Worm (Caenorhabditis elegans) whole organism, mixed stage, embryonic: Measurements from ENCODE around the gene rbf-1.
A peak's percentile ranks its signal among the peaks of the same experiment; 100 is the strongest.

Experiments
- M03D4.4 ChIP-seq: sonication (generic microtip); optimal IDR thresholded peaks from 2 replicates; lab custom pipeline; 2017; ENCODE audit warnings: mild to moderate bottlenecking, missing genetic modification characterization, missing compliant biosample characterization
- bed-3 ChIP-seq: fragments of 200-800 bp; sonication (Bioruptor generic); optimal IDR thresholded peaks from 3 replicates; lab custom pipeline; 2018; ENCODE audit warnings: mild to moderate bottlenecking, missing genetic modification characterization, moderate library complexity, missing compliant biosample characterization
- blmp-1 ChIP-seq: fragments of 150-350 bp; optimal IDR thresholded peaks from 2 replicates; lab custom pipeline; 2014; ENCODE audit warnings: missing biosample characterization, missing genetic modification characterization
- ceh-39 ChIP-seq: fragments of 150-350 bp; optimal IDR thresholded peaks from 2 replicates; lab custom pipeline; 2014; ENCODE audit warnings: missing biosample characterization, missing genetic modification characterization
- ceh-43 ChIP-seq: fragments of 200-800 bp; sonication (Bioruptor generic); optimal IDR thresholded peaks from 2 replicates; lab custom pipeline; 2018; ENCODE audit warnings: mild to moderate bottlenecking, missing genetic modification characterization, moderate library complexity, missing compliant biosample characterization
- ceh-83 ChIP-seq: fragments of 200-800 bp; sonication (Bioruptor generic); optimal IDR thresholded peaks from 2 replicates; lab custom pipeline; 2018; ENCODE audit warnings: mild to moderate bottlenecking, missing genetic modification characterization, missing compliant biosample characterization
- ces-1 ChIP-seq: fragments of 150-350 bp; optimal IDR thresholded peaks from 2 replicates; lab custom pipeline; 2014; ENCODE audit warnings: missing biosample characterization, missing genetic modification reagents, missing genetic modification characterization
- drap-1 ChIP-seq: fragments of 200-800 bp; sonication (Bioruptor generic); optimal IDR thresholded peaks from 3 replicates; lab custom pipeline; 2018; ENCODE audit warnings: mild to moderate bottlenecking, missing genetic modification characterization, missing compliant biosample characterization
- elt-1 ChIP-seq: sonication (generic microtip); optimal IDR thresholded peaks from 2 replicates; lab custom pipeline; 2017; ENCODE audit warnings: missing genetic modification characterization, mild to moderate bottlenecking, missing compliant biosample characterization, antibody characterized with exemption, moderate library complexity, borderline replicate concordance; ENCODE audit not compliant: insufficient read depth
- elt-3 ChIP-seq: fragments of 150-350 bp; optimal IDR thresholded peaks from 2 replicates; lab custom pipeline; 2014; ENCODE audit warnings: missing biosample characterization, missing genetic modification characterization
- ham-2 ChIP-seq: fragments of 200-800 bp; sonication (Bioruptor generic); optimal IDR thresholded peaks from 2 replicates; lab custom pipeline; 2018; ENCODE audit warnings: mild to moderate bottlenecking, missing genetic modification characterization, missing compliant biosample characterization
- hlh-1 ChIP-seq: fragments of 150-350 bp; optimal IDR thresholded peaks from 2 replicates; lab custom pipeline; 2014; ENCODE audit warnings: missing biosample characterization, missing genetic modification reagents, missing genetic modification characterization
- lin-13 ChIP-seq: fragments of 150-350 bp; optimal IDR thresholded peaks from 2 replicates; lab custom pipeline; 2014; ENCODE audit warnings: missing biosample characterization, missing genetic modification characterization
- lin-32 ChIP-seq: fragments of 200-800 bp; sonication (Bioruptor generic); optimal IDR thresholded peaks from 2 replicates; lab custom pipeline; 2018; ENCODE audit warnings: mild to moderate bottlenecking, missing genetic modification characterization, missing compliant biosample characterization
- lsy-2 ChIP-seq: fragments of 150-350 bp; optimal IDR thresholded peaks from 2 replicates; lab custom pipeline; 2014; ENCODE audit warnings: missing biosample characterization, missing genetic modification characterization
- mab-5 ChIP-seq: fragments of 150-350 bp; optimal IDR thresholded peaks from 2 replicates; lab custom pipeline; 2014; ENCODE audit warnings: missing biosample characterization, missing genetic modification characterization
- mep-1 ChIP-seq: fragments of 150-350 bp; optimal IDR thresholded peaks from 2 replicates; lab custom pipeline; 2017; ENCODE audit warnings: missing biosample characterization, missing genetic modification reagents, missing genetic modification characterization, inconsistent platforms
- mls-2 ChIP-seq: sonication (generic microtip); optimal IDR thresholded peaks from 2 replicates; lab custom pipeline; 2016; ENCODE audit warnings: mild to moderate bottlenecking, missing genetic modification characterization, moderate library complexity, missing compliant biosample characterization
- nhr-12 ChIP-seq: fragments of 150-350 bp; optimal IDR thresholded peaks from 2 replicates; lab custom pipeline; 2014; ENCODE audit warnings: missing biosample characterization, missing genetic modification characterization
- nhr-2 ChIP-seq: fragments of 150-350 bp; optimal IDR thresholded peaks from 2 replicates; lab custom pipeline; 2014; ENCODE audit warnings: missing biosample characterization, missing genetic modification characterization
- nhr-237 ChIP-seq: fragments of 150-350 bp; optimal IDR thresholded peaks from 2 replicates; lab custom pipeline; 2014; ENCODE audit warnings: missing biosample characterization, missing genetic modification characterization
- nhr-28 ChIP-seq: fragments of 150-350 bp; optimal IDR thresholded peaks from 2 replicates; lab custom pipeline; 2014; ENCODE audit warnings: missing biosample characterization, missing genetic modification characterization
- pha-4 ChIP-seq: fragments of 150-350 bp; optimal IDR thresholded peaks from 2 replicates; lab custom pipeline; 2018; ENCODE audit warnings: missing biosample characterization, missing genetic modification reagents, missing genetic modification characterization
- sem-2 ChIP-seq: fragments of 200-800 bp; sonication (Bioruptor generic); optimal IDR thresholded peaks from 2 replicates; lab custom pipeline; 2018; ENCODE audit warnings: mild to moderate bottlenecking, missing genetic modification characterization, missing compliant biosample characterization
- tbx-8 ChIP-seq: fragments of 200-800 bp; sonication (Bioruptor generic); optimal IDR thresholded peaks from 2 replicates; lab custom pipeline; 2018; ENCODE audit warnings: mild to moderate bottlenecking, missing genetic modification characterization, moderate library complexity, missing compliant biosample characterization
- unc-39 ChIP-seq: fragments of 150-350 bp; optimal IDR thresholded peaks from 2 replicates; lab custom pipeline; 2014; ENCODE audit warnings: missing biosample characterization, missing genetic modification characterization
- unc-62 ChIP-seq: fragments of 150-350 bp; optimal IDR thresholded peaks from 2 replicates; lab custom pipeline; 2014; ENCODE audit warnings: missing biosample characterization, missing genetic modification reagents, missing genetic modification characterization
- ztf-11 ChIP-seq: fragments of 150-350 bp; optimal IDR thresholded peaks from 2 replicates; lab custom pipeline; 2014; ENCODE audit warnings: missing biosample characterization, missing genetic modification characterization

The rbf-1 gene

DNA sequence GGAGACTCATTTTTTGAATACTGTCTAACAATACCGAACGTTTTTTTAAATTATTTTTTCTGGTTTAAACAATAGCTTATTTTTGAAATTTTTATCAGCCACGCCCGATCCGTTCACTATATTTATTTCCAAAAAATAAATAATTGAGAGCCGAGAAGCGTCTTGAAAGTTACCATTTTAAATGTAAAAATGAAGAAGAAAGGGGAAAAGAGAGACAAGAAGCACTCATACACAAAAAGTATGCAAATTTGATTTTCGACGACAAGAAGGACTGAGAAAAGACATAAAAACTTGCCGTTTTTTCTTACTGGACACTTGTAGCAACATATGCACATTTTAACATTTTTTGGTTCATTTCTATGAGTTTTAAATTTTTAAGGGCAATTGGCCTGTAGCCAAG is 6.2 kb downstream of the rbf-1 start:
- TF ChIP-seq elt-3 (tag; lab: Kevin White, UChicago) (no peak), tbx-8 (no peak), ces-1 (GFP tag; lab: Kevin White, UChicago) (peak; percentile 54)

ce11 chrIII:6690490-6690889 is 14.9 kb downstream of the rbf-1 start:
- no peak for TF ChIP-seq lsy-2
- TF ChIP-seq ces-1 (GFP tag; lab: Kevin White, UChicago) = peak; percentile 57
- no peak for TF ChIP-seq nhr-2

DNA sequence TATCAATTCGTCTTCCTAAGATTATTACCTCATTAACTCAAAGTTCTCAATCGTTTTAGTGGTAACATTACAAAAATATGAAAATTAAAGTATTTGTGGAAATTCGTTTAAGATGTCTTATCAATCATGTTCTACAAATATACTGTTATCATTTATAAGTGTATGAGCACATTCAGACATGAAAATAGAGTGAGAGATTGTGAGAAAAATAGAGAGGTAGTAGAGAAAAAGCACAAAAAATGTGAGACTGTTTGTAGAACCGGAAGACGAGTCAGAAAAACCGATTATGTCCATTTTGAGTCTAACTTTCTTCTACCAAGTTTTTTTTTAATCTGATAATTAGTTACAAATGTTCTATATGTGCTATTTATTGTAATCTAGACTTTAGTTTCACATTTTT is 17.7 kb downstream of the rbf-1 start:
- TF ChIP-seq ham-2 (GFP tag; lab: Kevin White, UChicago) (no peak), lin-13 (tag; lab: Kevin White, UChicago) (no peak), unc-39 (tag; lab: Kevin White, UChicago) (no peak), ceh-39 (tag; lab: Kevin White, UChicago) (no peak), elt-1 (tag; lab: Kevin White, UChicago) (no peak), nhr-237 (tag; lab: Kevin White, UChicago) (no peak), tbx-8 (no peak), nhr-12 (tag; lab: Kevin White, UChicago) (no peak), pha-4 (no peak), hlh-1 (tag; lab: Kevin White, UChicago) (no peak), sem-2 (GFP tag; lab: Kevin White, UChicago) (no peak), drap-1 (GFP tag; lab: Kevin White, UChicago) (no peak), M03D4.4 (tag; lab: Kevin White, UChicago) (no peak)

- TF ChIP-seq ces-1 (GFP tag; lab: Kevin White, UChicago) (peak; percentile 69), lin-32 (GFP tag; lab: Kevin White, UChicago) (no peak), mab-5 (no peak)
Measured at ce11 chrIII:6695189-6695588, 19.6 kb downstream of the rbf-1 start.

ce11 chrIII:6705515-6705914 is 30.0 kb downstream of the rbf-1 start, which contains the start of gene F37A4.6:
TSS of gene F37A4.6 (plus strand) at chrIII:6705815.
- TF ChIP-seq nhr-28 (tag; lab: Kevin White, UChicago) (no peak), blmp-1 (no peak), nhr-237 (tag; lab: Kevin White, UChicago) (no peak), M03D4.4 (tag; lab: Kevin White, UChicago) (no peak), unc-62 (GFP tag; lab: Kevin White, UChicago) (no peak), tbx-8 (no peak), bed-3 (GFP tag; lab: Kevin White, UChicago) (no peak)

ce11 chrIII:6709983-6710382 is 34.4 kb downstream of the rbf-1 start, which contains the start of gene isw-1:
TSS of gene isw-1 (minus strand) at chrIII:6710100.
- TF ChIP-seq ces-1 (GFP tag; lab: Kevin White, UChicago) = no peak
- peak; percentile 5 for TF ChIP-seq lin-13 (tag; lab: Kevin White, UChicago)
- no peak for TF ChIP-seq bed-3 (GFP tag; lab: Kevin White, UChicago)
- no peak for TF ChIP-seq lsy-2
- TF ChIP-seq ztf-11 (tag; lab: Kevin White, UChicago) = no peak
- TF ChIP-seq elt-1 (tag; lab: Kevin White, UChicago) = no peak
- no peak for TF ChIP-seq sem-2 (GFP tag; lab: Kevin White, UChicago)
- TF ChIP-seq ceh-43 = no peak
- peak; percentile 25 for TF ChIP-seq nhr-237 (tag; lab: Kevin White, UChicago)
- TF ChIP-seq blmp-1 = no peak
- TF ChIP-seq unc-62 (GFP tag; lab: Kevin White, UChicago) = no peak
- no peak for TF ChIP-seq mep-1
- no peak for TF ChIP-seq elt-3 (tag; lab: Kevin White, UChicago)
- TF ChIP-seq, all 35 proteins: peak for 2

DNA sequence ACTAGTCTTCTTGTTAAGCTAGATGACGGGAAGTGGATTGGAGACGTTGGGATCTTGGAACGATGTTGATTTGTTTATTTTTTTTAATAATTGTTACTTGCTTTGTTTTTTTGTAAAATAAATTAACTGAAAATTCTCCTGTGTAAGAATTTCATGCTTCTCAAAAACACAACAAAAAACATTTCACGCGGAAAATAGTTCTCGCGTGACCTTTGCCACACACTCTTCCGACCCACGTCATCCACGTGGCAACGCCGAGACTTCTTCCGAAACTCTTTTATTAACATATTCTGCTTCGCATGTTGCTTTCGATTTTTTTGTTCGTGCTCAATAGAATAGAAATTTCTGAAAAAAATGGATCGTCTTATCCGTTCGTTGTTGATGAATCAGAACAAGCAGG is 36.0 kb downstream of the rbf-1 start, which contains the start of gene F37A4.5:
Gene F37A4.5 (plus strand): TSS at position 301 of the 400 bp plus-strand sequence.
- no peak for TF ChIP-seq mls-2 (tag; lab: Kevin White, UChicago)
- TF ChIP-seq lsy-2 = no peak
- TF ChIP-seq ceh-83 = no peak
- no peak for TF ChIP-seq elt-1 (tag; lab: Kevin White, UChicago)
